Fruit fly (Drosophila melanogaster): ENCODE data around the gene Myc.

DNA sequence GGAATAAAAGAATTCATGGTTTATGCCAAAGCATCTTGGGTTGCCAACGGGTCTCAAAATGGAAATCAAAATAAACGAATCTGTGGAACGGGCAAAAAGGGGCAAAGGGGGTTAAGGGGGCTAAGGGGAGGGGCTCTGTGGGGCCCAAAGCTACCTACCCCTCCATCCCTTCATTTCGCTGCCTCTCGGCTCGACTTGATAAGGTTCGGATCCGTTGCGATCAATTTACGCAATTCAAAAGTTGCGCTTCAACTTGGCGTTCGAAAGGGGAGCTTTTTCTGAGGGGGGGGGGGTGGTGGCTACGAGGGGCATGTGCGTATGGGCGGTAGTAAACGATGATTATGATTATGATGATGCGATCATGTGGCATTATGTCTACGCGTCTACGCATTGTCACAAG is 32.5 kb downstream of the Myc start:
- TF ChIP-seq CG31627 (GFP tag; optimal IDR thresholded peaks at IDR 0.05) = no peak
- no peak for TF ChIP-seq CG6163 (GFP tag; IDR thresholded peaks at IDR 0.05)

Measured in whole organism, prepupa.